Worm (Caenorhabditis elegans): Measurements from ENCODE around the gene C25D7.15.

C25D7.15 gene

DNA sequence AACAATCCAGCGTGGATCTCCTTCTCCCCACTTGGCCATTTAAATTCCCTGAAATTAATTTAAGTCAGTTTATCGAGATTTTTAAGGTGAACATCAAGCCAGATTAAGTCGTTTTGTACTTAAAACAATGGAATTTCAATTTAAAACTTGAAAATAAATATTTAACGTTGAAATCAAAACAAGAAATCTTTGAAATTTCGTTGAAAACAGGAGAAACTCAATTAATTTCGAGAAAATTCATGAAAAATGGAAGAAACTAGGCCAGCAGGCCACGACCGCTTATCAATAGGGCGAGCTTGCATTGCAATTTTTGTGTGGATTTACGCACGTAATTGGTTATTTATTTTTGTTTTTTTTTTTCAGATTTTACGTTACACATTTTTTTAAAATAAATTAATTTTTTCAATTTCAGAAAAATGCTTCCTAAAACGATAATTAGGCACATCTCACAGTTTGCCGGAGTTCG, 25.8 kb downstream of the C25D7.15 start, which contains the start of the genes ahsa-1 and C01G10.7 (continued):
- peak; percentile 46 for TF ChIP-seq spr-1 (tag; optimal IDR thresholded peaks at IDR 0.05)
- no peak for TF ChIP-seq dve-1 (tag; optimal IDR thresholded peaks at IDR 0.05; ENCODE audit: insufficient read depth)
- peak; percentile 40 for TF ChIP-seq ztf-7 (tag; optimal IDR thresholded peaks at IDR 0.05)
- peak; percentile 49; the same call in 1 of the 2 replicates for TF ChIP-seq vab-7 (GFP tag; IDR thresholded peaks at IDR 0.05)
- no peak for TF ChIP-seq nhr-237 (tag; optimal IDR thresholded peaks at IDR 0.05)
- TF ChIP-seq madf-5 (GFP tag; IDR thresholded peaks at IDR 0.05), result peak; percentile 45 to 64; a peak in 2 of 4 replicates
- TF ChIP-seq zfp-2 (tag; optimal IDR thresholded peaks at IDR 0.05), result no peak
- TF ChIP-seq dpl-1 (GFP tag; optimal IDR thresholded peaks at IDR 0.05), result peak; percentile 84
- TF ChIP-seq mxl-3 (GFP tag; optimal IDR thresholded peaks at IDR 0.05), result peak; percentile 19
- TF ChIP-seq T20F7.1 (GFP tag; optimal IDR thresholded peaks at IDR 0.05), result peak; percentile 87
- TF ChIP-seq fkh-10 (GFP tag; optimal IDR thresholded peaks at IDR 0.05), result peak; percentile 80
- TF ChIP-seq nhr-11 (tag; optimal IDR thresholded peaks at IDR 0.05), result peak; percentile 66
- TF ChIP-seq nhr-111 (GFP tag; optimal IDR thresholded peaks at IDR 0.05), result no peak
- no peak for TF ChIP-seq lir-3 (tag; optimal IDR thresholded peaks at IDR 0.05)
- no peak for TF ChIP-seq ceh-28 (tag; optimal IDR thresholded peaks at IDR 0.05)
- 0 out of 2 replicates have a peak, but pooled peaks have one; percentile 32 for TF ChIP-seq zfp-3 (GFP tag; conservative IDR thresholded peaks at IDR 0.05)
- peak; percentile 99 for TF ChIP-seq lin-38 (GFP tag; IDR thresholded peaks at IDR 0.05)
- peak; percentile 98 for TF ChIP-seq aha-1 (tag)
- no peak for TF ChIP-seq nhr-102 (tag; optimal IDR thresholded peaks at IDR 0.05)
- peak; percentile 56 for TF ChIP-seq F49E8.2 (tag; optimal IDR thresholded peaks at IDR 0.05; ENCODE audit: borderline replicate concordance)
- peak; percentile 72; the same call in 1 of the 2 replicates for TF ChIP-seq ceh-44 (GFP tag; IDR thresholded peaks at IDR 0.05)
- peak; percentile 98 for TF ChIP-seq unc-130 (GFP tag; optimal IDR thresholded peaks at IDR 0.05)
- TF ChIP-seq egl-43 (GFP tag; IDR thresholded peaks at IDR 0.05), result no peak
- no peak for TF ChIP-seq snpc-1.2 (GFP tag; IDR thresholded peaks at IDR 0.05)
- TF ChIP-seq mdt-29 (GFP tag; IDR thresholded peaks at IDR 0.05), result peak; percentile 52; the same call in 1 of the 2 replicates
- TF ChIP-seq F37D6.2 (tag; optimal IDR thresholded peaks at IDR 0.05), result peak; percentile 70
- peak; percentile 86 for TF ChIP-seq dmd-6 (GFP tag; IDR thresholded peaks at IDR 0.05)
- TF ChIP-seq spr-3 (GFP tag; optimal IDR thresholded peaks at IDR 0.05), result no peak
- peak; percentile 75 for TF ChIP-seq madf-9 (GFP tag; conservative IDR thresholded peaks at IDR 0.05)
- peak in 1 of 2 experiments; percentile 72 for TF ChIP-seq daf-16 (GFP tag; optimal IDR thresholded peaks at IDR 0.05)
- no peak for TF ChIP-seq daf-16 (tag; optimal IDR thresholded peaks at IDR 0.05)
- peak; percentile 87 for TF ChIP-seq rbr-2 (tag; optimal IDR thresholded peaks at IDR 0.05)
- peak; percentile 86 for TF ChIP-seq dmd-9 (GFP tag; IDR thresholded peaks at IDR 0.05)
- TF ChIP-seq nhr-28 (tag; optimal IDR thresholded peaks at IDR 0.05), result peak; percentile 64
- peak; percentile 74 for TF ChIP-seq hlh-11 (tag; optimal IDR thresholded peaks at IDR 0.05)

DNA sequence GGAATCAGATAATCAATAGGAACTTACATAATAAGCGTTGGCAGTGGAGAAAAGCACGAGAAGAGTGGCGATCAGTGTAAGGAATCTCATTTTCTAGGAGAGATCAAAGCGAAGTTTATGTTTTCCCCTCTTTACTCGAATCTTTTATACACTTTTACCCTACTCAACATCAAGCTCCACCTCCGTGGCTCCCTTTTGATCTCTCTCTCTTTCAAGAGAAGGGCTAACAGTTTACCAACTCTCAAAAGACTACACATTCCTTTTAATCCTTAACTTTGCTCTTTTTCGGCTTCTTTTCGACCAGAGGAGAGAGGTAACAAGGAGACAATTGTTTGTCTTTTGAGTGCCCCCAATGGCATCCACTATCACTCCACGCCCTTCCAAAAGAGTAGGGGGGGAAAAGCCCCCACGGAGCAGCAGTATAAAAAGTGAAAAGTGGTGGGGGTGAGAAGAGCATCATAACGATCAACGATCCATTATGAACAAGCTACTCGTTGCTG, 27.6 kb downstream of the C25D7.15 start, which contains the start of the genes C01G10.15 and C01G10.6:
Gene C01G10.15, minus strand, starts transcription at position 101 of the 500 bp plus-strand sequence.
Gene C01G10.6, plus strand, starts transcription at position 450 of the 500 bp plus-strand sequence.
- TF ChIP-seq nhr-25 (tag; optimal IDR thresholded peaks at IDR 0.05; ENCODE audit: borderline replicate concordance, insufficient read depth) (no peak), lin-29 (GFP tag; IDR thresholded peaks at IDR 0.05) (no peak), daf-8 (GFP tag; IDR thresholded peaks at IDR 0.05) (no peak), dmd-6 (GFP tag; IDR thresholded peaks at IDR 0.05) (no peak), ztf-7 (tag; optimal IDR thresholded peaks at IDR 0.05) (no peak), nhr-76 (tag; optimal IDR thresholded peaks at IDR 0.05) (no peak), nhr-11 (tag; optimal IDR thresholded peaks at IDR 0.05) (no peak), ceh-62 (tag; optimal IDR thresholded peaks at IDR 0.05) (no peak), daf-19 (GFP tag; conservative IDR thresholded peaks at IDR 0.05) (no peak), ceh-28 (tag; optimal IDR thresholded peaks at IDR 0.05) (no peak), fos-1 (tag; optimal IDR thresholded peaks at IDR 0.05) (no peak), daf-16 (GFP tag; optimal IDR thresholded peaks at IDR 0.05) (no peak), daf-16 (tag; optimal IDR thresholded peaks at IDR 0.05) (no peak), nhr-48 (tag; optimal IDR thresholded peaks at IDR 0.05) (no peak), hlh-11 (tag; optimal IDR thresholded peaks at IDR 0.05) (no peak), gei-8 (GFP tag; optimal IDR thresholded peaks at IDR 0.05) (no peak), pqm-1 (tag; optimal IDR thresholded peaks at IDR 0.05) (no peak), sdz-12 (GFP tag; optimal IDR thresholded peaks at IDR 0.05) (no peak), lim-7 (GFP tag; IDR thresholded peaks at IDR 0.05) (no peak), nhr-6 (tag; optimal IDR thresholded peaks at IDR 0.05) (no peak)
